Fruit fly (Drosophila melanogaster): ENCODE measurements around the gene Nup154.

DNA sequence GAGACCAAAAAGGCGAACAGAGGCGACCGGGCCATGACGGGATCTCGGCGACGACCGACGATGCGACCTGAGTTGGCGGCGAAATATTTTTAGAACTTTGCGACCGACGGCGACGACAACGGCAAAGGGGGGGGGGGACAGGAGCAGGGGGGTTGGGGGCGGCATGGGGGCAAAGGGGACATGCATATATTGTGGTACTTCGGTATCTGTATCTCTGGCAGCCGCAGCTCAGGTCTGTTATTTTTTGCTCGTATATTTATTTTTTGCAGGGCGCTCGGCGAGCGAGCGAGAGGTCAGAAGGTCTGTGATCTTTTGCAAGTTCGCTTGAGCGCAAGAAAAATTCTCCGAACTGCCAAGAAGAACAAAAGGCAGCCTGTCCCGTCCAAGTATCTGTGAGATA, 54.6 kb downstream of the Nup154 start:
- TF ChIP-seq cnc (optimal IDR thresholded peaks at IDR 0.05) (no peak), CG12768 (GFP tag; optimal IDR thresholded peaks at IDR 0.05) (no peak), CG7045 (GFP tag; optimal IDR thresholded peaks at IDR 0.05) (no peak), CG14711 (tag; optimal IDR thresholded peaks at IDR 0.05) (no peak), Clk (GFP tag; optimal IDR thresholded peaks at IDR 0.05) (no peak), bab1 (GFP tag; optimal IDR thresholded peaks at IDR 0.05) (no peak), Crg-1 (GFP tag; optimal IDR thresholded peaks at IDR 0.05) (no peak), cic (GFP tag; optimal IDR thresholded peaks at IDR 0.05) (no peak), CG33017 (tag; optimal IDR thresholded peaks at IDR 0.05) (no peak)

Data from whole organism, adult.